Worm (Caenorhabditis elegans) whole organism, L4 larva: ENCODE measurements around the gene F10E9.11.

Experiments used
- F10B5.3 ChIP-seq: sonication (generic microtip); optimal IDR thresholded peaks from 2 replicates; lab custom pipeline; 2016; ENCODE audit warnings: mild to moderate bottlenecking, missing genetic modification characterization, missing compliant biosample characterization
- T20F7.1 ChIP-seq: fragments of 200-800 bp; sonication (Bioruptor generic); optimal IDR thresholded peaks from 2 replicates; lab custom pipeline; 2018; ENCODE audit warnings: mild to moderate bottlenecking, missing genetic modification characterization, missing compliant biosample characterization
- Y5F2A.4 ChIP-seq: fragments of 200-800 bp; sonication (Bioruptor generic); optimal IDR thresholded peaks from 2 replicates; lab custom pipeline; 2018; ENCODE audit warnings: mild to moderate bottlenecking, missing genetic modification characterization, missing compliant biosample characterization
- ZK337.2 ChIP-seq: fragments of 200-800 bp; sonication (Bioruptor generic); IDR thresholded peaks from 2 replicates; pipeline ENCODE4 v1.3.6; 2022; ENCODE audit warnings: missing genetic modification reagents, missing genetic modification characterization, missing compliant biosample characterization
- aha-1 ChIP-seq: fragments of 150-350 bp; peaks from one replicate; lab custom pipeline; 2014; ENCODE audit warnings: missing biosample characterization, missing genetic modification characterization
- aly-2 ChIP-seq: sonication (generic microtip); optimal IDR thresholded peaks from 2 replicates; lab custom pipeline; 2018; ENCODE audit warnings: missing biosample characterization, missing genetic modification characterization
- arid-1 ChIP-seq: fragments of 200-800 bp; sonication (Bioruptor generic); conservative IDR thresholded peaks from 2 replicates; pipeline ENCODE4 v1.3.6; 2022; ENCODE audit warnings: missing genetic modification reagents, missing genetic modification characterization, missing compliant biosample characterization
- daf-16 ChIP-seq, 3 experiments: sonication (generic microtip); optimal IDR thresholded peaks; 2 replicates each; lab custom pipeline; 2016 to 2017; ENCODE audit warnings: missing genetic modification characterization in 3 of 3, missing genetic modification reagents in 3 of 3, mild to moderate bottlenecking in 2 of 3, missing compliant biosample characterization in 2 of 3, missing biosample characterization in 1 of 3, moderate library complexity in 1 of 3
- dmd-9 ChIP-seq: fragments of 200-800 bp; sonication (Bioruptor generic); IDR thresholded peaks from 2 replicates; pipeline ENCODE4 v1.3.6; 2022; ENCODE audit warnings: missing genetic modification reagents, missing genetic modification characterization, missing compliant biosample characterization
- dve-1 ChIP-seq: sonication (generic microtip); optimal IDR thresholded peaks from 2 replicates; lab custom pipeline; 2017; ENCODE audit warnings: antibody characterized with exemption, mild to moderate bottlenecking, missing genetic modification characterization, missing compliant biosample characterization; ENCODE audit not compliant: insufficient read depth
- egl-43 ChIP-seq: fragments of 200-800 bp; sonication (Bioruptor generic); IDR thresholded peaks from 2 replicates; pipeline ENCODE4 v1.3.6; 2022; ENCODE audit warnings: missing genetic modification reagents, missing genetic modification characterization, missing compliant biosample characterization
- gei-8 ChIP-seq: fragments of 200-800 bp; sonication (Bioruptor generic); optimal IDR thresholded peaks from 2 replicates; lab custom pipeline; 2018; ENCODE audit warnings: mild to moderate bottlenecking, missing genetic modification characterization, missing compliant biosample characterization
- hlh-30 ChIP-seq: sonication (generic microtip); optimal IDR thresholded peaks from 2 replicates; lab custom pipeline; 2017; ENCODE audit warnings: antibody characterized with exemption, mild to moderate bottlenecking, missing genetic modification characterization, missing compliant biosample characterization; ENCODE audit not compliant: insufficient read depth
- hmg-1.1 ChIP-seq: fragments of 200-800 bp; sonication (Bioruptor generic); IDR thresholded peaks from 2 replicates; pipeline ENCODE4 v1.3.6; 2022; ENCODE audit warnings: missing genetic modification reagents, missing genetic modification characterization, missing compliant biosample characterization
- lin-13 ChIP-seq: fragments of 150-350 bp; optimal IDR thresholded peaks from 2 replicates; lab custom pipeline; 2014; ENCODE audit warnings: missing biosample characterization, missing genetic modification reagents, missing genetic modification characterization
- lin-15B ChIP-seq: fragments of 150-350 bp; sonication (generic microtip); optimal IDR thresholded peaks from 3 replicates; lab custom pipeline; 2014; ENCODE audit warnings: missing biosample characterization, missing genetic modification characterization
- lin-38 ChIP-seq: fragments of 200-800 bp; sonication (Bioruptor generic); IDR thresholded peaks from 2 replicates; pipeline ENCODE4 v1.3.6; 2022; ENCODE audit warnings: missing genetic modification reagents, missing genetic modification characterization, missing compliant biosample characterization
- lir-3 ChIP-seq: sonication (generic microtip); optimal IDR thresholded peaks from 2 replicates; lab custom pipeline; 2016; ENCODE audit warnings: mild to moderate bottlenecking, missing genetic modification characterization, missing compliant biosample characterization
- madf-5 ChIP-seq, 2 experiments: fragments of 200-800 bp; sonication (Bioruptor generic); IDR thresholded peaks; 2 replicates each; pipeline ENCODE4 v1.3.6; 2022; ENCODE audit warnings: missing compliant biosample characterization in 2 of 2, missing genetic modification characterization in 2 of 2
- mdl-1 ChIP-seq, 2 experiments: fragments of 150-350 bp in 1 of 2; sonication (generic microtip) in 1 of 2; optimal IDR thresholded peaks; 2 replicates each; lab custom pipeline; 2014 to 2017; ENCODE audit warnings: missing biosample characterization in 2 of 2, missing genetic modification characterization in 2 of 2
- mes-2 ChIP-seq: sonication (generic microtip); optimal IDR thresholded peaks from 2 replicates; lab custom pipeline; 2016; ENCODE audit warnings: missing genotype, mild to moderate bottlenecking, missing genetic modification characterization, missing compliant biosample characterization; ENCODE audit not compliant: poor library complexity, severe bottlenecking
- nhr-237 ChIP-seq: sonication (generic microtip); optimal IDR thresholded peaks from 2 replicates; lab custom pipeline; 2017; ENCODE audit warnings: missing biosample characterization, missing genetic modification characterization
- nhr-28 ChIP-seq: fragments of 150-350 bp; optimal IDR thresholded peaks from 2 replicates; lab custom pipeline; 2014; ENCODE audit warnings: missing biosample characterization, missing genetic modification characterization
- nhr-77 ChIP-seq: fragments of 150-350 bp; optimal IDR thresholded peaks from 2 replicates; lab custom pipeline; 2014; ENCODE audit warnings: missing biosample characterization, missing genetic modification characterization
- php-3 ChIP-seq: fragments of 200-800 bp; sonication (Bioruptor generic); IDR thresholded peaks from 2 replicates; pipeline ENCODE4 v1.3.6; 2022; ENCODE audit warnings: missing genetic modification reagents, missing genetic modification characterization, missing compliant biosample characterization
- pqm-1 ChIP-seq: sonication (generic microtip); optimal IDR thresholded peaks from 2 replicates; lab custom pipeline; 2017; ENCODE audit warnings: missing biosample characterization, missing genetic modification characterization
- spr-3 ChIP-seq: fragments of 200-800 bp; sonication (Bioruptor generic); optimal IDR thresholded peaks from 2 replicates; lab custom pipeline; 2018; ENCODE audit warnings: mild to moderate bottlenecking, missing genetic modification characterization, missing compliant biosample characterization
- tra-1 ChIP-seq: fragments of 200-800 bp; sonication (Bioruptor generic); IDR thresholded peaks from 2 replicates; pipeline ENCODE4 v1.3.6; 2022; ENCODE audit warnings: missing genetic modification reagents, missing genetic modification characterization, missing compliant biosample characterization
- unc-62 ChIP-seq, 3 experiments: fragments of 150-350 bp in 1 of 3; sonication (generic microtip); optimal IDR thresholded peaks in 2 of 3; peaks in 1 of 3; 1 replicate in 1 of 3; 2 replicates in 2 of 3; lab custom pipeline; 2014 to 2017; ENCODE audit warnings: missing biosample characterization in 3 of 3, missing genetic modification characterization in 3 of 3, missing genetic modification reagents in 3 of 3, missing genotype in 1 of 3
- vab-7 ChIP-seq: fragments of 200-800 bp; sonication (Bioruptor generic); IDR thresholded peaks from 2 replicates; pipeline ENCODE4 v1.3.6; 2022; ENCODE audit warnings: missing genetic modification reagents, missing genetic modification characterization, missing compliant biosample characterization
- zag-1 ChIP-seq: fragments of 150-350 bp; optimal IDR thresholded peaks from 2 replicates; lab custom pipeline; 2014; ENCODE audit warnings: missing biosample characterization, missing genetic modification characterization
- zfp-3 ChIP-seq: fragments of 200-800 bp; sonication (Bioruptor generic); conservative IDR thresholded peaks from 2 replicates; pipeline ENCODE4 v1.3.6; 2022; ENCODE audit warnings: missing genetic modification reagents, missing genetic modification characterization, missing compliant biosample characterization
- ztf-11 ChIP-seq: fragments of 150-350 bp; optimal IDR thresholded peaks from 2 replicates; lab custom pipeline; 2014; ENCODE audit warnings: missing biosample characterization, missing genetic modification characterization
- ztf-7 ChIP-seq: fragments of 150-350 bp; optimal IDR thresholded peaks from 2 replicates; lab custom pipeline; 2014; ENCODE audit warnings: missing biosample characterization, missing genetic modification characterization

The F10E9.11 gene

ce11 chrIII:8307356-8307755, 11.7 kb downstream of the F10E9.11 start, which contains the start of the genes F10E9.7 and F10E9.5 (continued):
- 0 out of 2 replicates have a peak, but pooled peaks have one; percentile 56 for TF ChIP-seq vab-7 (GFP tag; lab: Robert Waterston, UW)
- TF ChIP-seq ztf-7 = peak; percentile 70
- TF ChIP-seq ztf-11 = no peak
- peak in 1 of 2 experiments; percentile 61; a peak in 1 of 4 replicates for TF ChIP-seq madf-5 (GFP tag; IDR thresholded peaks at IDR 0.05; lab: Robert Waterston, UW)

- TF ChIP-seq nhr-237 (tag; lab: Kevin White, UChicago) (no peak), hmg-1.1 (no peak), nhr-28 (tag; lab: Kevin White, UChicago) (no peak), unc-62 (GFP tag; optimal IDR thresholded peaks at IDR 0.05 in 1 of 2; lab: Kevin White, UChicago) (peak in 1 of 2 experiments; percentile 87), unc-62 (tag; optimal IDR thresholded peaks at IDR 0.05; lab: Kevin White, UChicago) (no peak), zfp-3 (GFP tag; lab: Robert Waterston, UW) (0 out of 2 replicates have a peak, but pooled peaks have one; percentile 35), pqm-1 (no peak), aly-2 (tag; lab: Kevin White, UChicago) (no peak), aha-1 (tag; lab: Kevin White, UChicago) (peak; percentile 94), gei-8 (GFP tag; lab: Kevin White, UChicago) (no peak)
Measured at ce11 chrIII:8305816-8306215, 13.2 kb downstream of the F10E9.11 start.

DNA sequence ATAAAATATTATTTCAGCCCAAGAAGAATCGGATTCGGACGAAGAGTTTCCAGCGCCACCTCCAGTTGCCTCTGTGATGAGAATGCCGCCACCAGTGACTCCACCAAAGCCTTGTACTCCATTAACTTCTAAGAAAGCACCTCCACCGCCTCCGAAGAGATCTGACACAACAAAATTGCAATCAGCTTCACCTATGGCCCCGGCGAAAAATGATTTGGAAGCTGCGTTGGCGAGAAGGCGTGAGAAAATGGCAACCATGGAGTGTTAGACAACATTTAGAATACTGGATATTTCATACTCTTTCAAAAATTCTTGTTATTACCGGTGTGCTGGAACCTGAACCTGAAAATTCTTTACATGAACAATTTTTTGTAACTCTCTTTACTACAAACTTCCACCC, 13.8 kb downstream of the F10E9.11 start:
- TF ChIP-seq egl-43 (GFP tag; lab: Robert Waterston, UW) = 0 out of 2 replicates have a peak, but pooled peaks have one; percentile 19
- no peak for TF ChIP-seq mes-2 (tag; lab: Kevin White, UChicago)
- peak; percentile 90 for TF ChIP-seq aha-1 (tag; lab: Kevin White, UChicago)

DNA sequence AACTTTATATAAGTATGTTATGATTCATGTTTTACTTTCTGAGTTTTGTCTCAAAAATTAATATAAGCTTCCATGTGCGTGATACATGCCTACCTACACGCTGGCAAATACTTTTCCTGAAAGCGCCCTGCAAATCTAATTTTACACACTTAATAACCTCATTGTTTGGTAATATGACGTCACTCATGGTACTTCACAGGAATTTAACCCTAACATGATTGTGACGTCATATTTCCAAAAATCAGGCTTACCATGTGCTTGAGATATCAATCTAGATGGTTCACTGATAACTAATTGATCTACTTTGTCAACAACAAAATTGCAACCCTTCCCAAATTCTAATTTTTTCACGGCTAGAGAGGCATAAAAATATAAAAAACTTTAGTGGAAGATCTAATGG, 15.6 kb downstream of the F10E9.11 start:
- TF ChIP-seq lin-15B (tag; lab: Kevin White, UChicago) (no peak), ZK337.2 (no peak), daf-16 (GFP tag; optimal IDR thresholded peaks at IDR 0.05; lab: Kevin White, UChicago) (no peak), daf-16 (tag; optimal IDR thresholded peaks at IDR 0.05; lab: Kevin White, UChicago) (no peak), vab-7 (GFP tag; lab: Robert Waterston, UW) (no peak), lin-13 (GFP tag; lab: Kevin White, UChicago) (no peak), tra-1 (no peak), arid-1 (GFP tag; lab: Robert Waterston, UW) (no peak), spr-3 (GFP tag; lab: Kevin White, UChicago) (no peak), zag-1 (no peak)

- TF ChIP-seq hlh-30 (tag; lab: Kevin White, UChicago) = no peak
- TF ChIP-seq nhr-28 (tag; lab: Kevin White, UChicago) = no peak
- TF ChIP-seq Y5F2A.4 (GFP tag; lab: Kevin White, UChicago) = no peak
- no peak for TF ChIP-seq lin-38 (GFP tag; lab: Robert Waterston, UW)
Measured at ce11 chrIII:8300860-8301396, 18.1 kb downstream of the F10E9.11 start.

ce11 chrIII:8299734-8300133, 19.3 kb downstream of the F10E9.11 start:
- TF ChIP-seq aha-1 (tag; lab: Kevin White, UChicago) (peak; percentile 52), lir-3 (no peak), unc-62 (GFP tag; optimal IDR thresholded peaks at IDR 0.05 in 1 of 2; lab: Kevin White, UChicago) (no peak), unc-62 (tag; optimal IDR thresholded peaks at IDR 0.05; lab: Kevin White, UChicago) (no peak), php-3 (GFP tag; lab: Robert Waterston, UW) (0 out of 2 replicates have a peak, but pooled peaks have one; percentile 43), daf-16 (GFP tag; optimal IDR thresholded peaks at IDR 0.05; lab: Kevin White, UChicago) (no peak), daf-16 (tag; optimal IDR thresholded peaks at IDR 0.05; lab: Kevin White, UChicago) (peak; percentile 62), mdl-1 (tag; optimal IDR thresholded peaks at IDR 0.05; lab: Kevin White, UChicago) (no peak), nhr-77 (tag; lab: Kevin White, UChicago) (peak; percentile 14), pqm-1 (peak; percentile 67), dmd-9 (GFP tag; lab: Robert Waterston, UW) (no peak), dve-1 (tag; lab: Kevin White, UChicago) (peak; percentile 50), F10B5.3 (tag; lab: Kevin White, UChicago) (no peak), ztf-11 (no peak), T20F7.1 (peak; percentile 8), zfp-3 (GFP tag; lab: Robert Waterston, UW) (no peak)
